Fruit fly (Drosophila melanogaster) whole organism, embryonic: ENCODE data around the gene spas.
A peak's percentile ranks its signal among the peaks of the same experiment; 100 is the strongest.

Experiments
- BEAF-32 ChIP-seq: fragments of 200-800 bp; sonication (Bioruptor generic); optimal IDR thresholded peaks from 3 replicates; lab custom pipeline; 2017; ENCODE audit warnings: missing biosample characterization, missing genetic modification characterization, mild to moderate bottlenecking, moderate library complexity, missing genetic modification reagents
- CG10209 ChIP-seq: fragments of 200-800 bp; sonication (Bioruptor generic); optimal IDR thresholded peaks from 3 replicates; lab custom pipeline; 2017; ENCODE audit warnings: missing biosample characterization, mild to moderate bottlenecking, missing genetic modification characterization, missing genetic modification reagents
- CG10565 ChIP-seq: fragments of 200-800 bp; sonication (Bioruptor generic); optimal IDR thresholded peaks from 3 replicates; lab custom pipeline; 2016; ENCODE audit warnings: missing biosample characterization, mild to moderate bottlenecking, missing genetic modification characterization
- CG11504 ChIP-seq: fragments of 200-800 bp; sonication (Bioruptor generic); optimal IDR thresholded peaks from 3 replicates; lab custom pipeline; 2019; ENCODE audit warnings: missing biosample characterization, mild to moderate bottlenecking, missing genetic modification characterization, moderate library complexity
- CG12071 ChIP-seq: fragments of 200-800 bp; sonication (Bioruptor generic); optimal IDR thresholded peaks from 3 replicates; lab custom pipeline; 2018; ENCODE audit warnings: missing biosample characterization, mild to moderate bottlenecking, missing genetic modification characterization
- CG12299 ChIP-seq: fragments of 200-800 bp; sonication (Bioruptor generic); optimal IDR thresholded peaks from 2 replicates; lab custom pipeline; 2018; ENCODE audit warnings: missing biosample characterization, mild to moderate bottlenecking, missing genetic modification characterization
- CG12744 ChIP-seq: fragments of 200-800 bp; sonication (Bioruptor generic); optimal IDR thresholded peaks from 2 replicates; lab custom pipeline; 2016; ENCODE audit warnings: missing biosample characterization, missing genetic modification characterization
- CG13894 ChIP-seq: fragments of 200-800 bp; sonication (Bioruptor generic); optimal IDR thresholded peaks from 3 replicates; lab custom pipeline; 2018; ENCODE audit warnings: missing biosample characterization, mild to moderate bottlenecking, missing genetic modification characterization, moderate library complexity
- CG14050 ChIP-seq: fragments of 200-800 bp; sonication (Bioruptor generic); IDR thresholded peaks from 3 replicates; pipeline ENCODE4 v1.3.6; 2022; ENCODE audit warnings: missing biosample characterization, missing genetic modification characterization
- CG14710 ChIP-seq: fragments of 200-800 bp; sonication (Bioruptor generic); optimal IDR thresholded peaks from 3 replicates; lab custom pipeline; 2019; ENCODE audit warnings: missing biosample characterization, mild to moderate bottlenecking, missing genetic modification characterization, moderate library complexity
- CG15011 ChIP-seq: fragments of 200-800 bp; sonication (Bioruptor generic); optimal IDR thresholded peaks from 3 replicates; lab custom pipeline; 2018; ENCODE audit warnings: missing biosample characterization, mild to moderate bottlenecking, missing genetic modification characterization
- CG15514 ChIP-seq: fragments of 200-800 bp; sonication (Bioruptor generic); optimal IDR thresholded peaks from 3 replicates; lab custom pipeline; 2017; ENCODE audit warnings: missing biosample characterization, missing genetic modification characterization, mild to moderate bottlenecking, moderate library complexity, missing genetic modification reagents
- CG15696 ChIP-seq: fragments of 200-800 bp; sonication (Bioruptor generic); optimal IDR thresholded peaks from 2 replicates; lab custom pipeline; 2019; ENCODE audit warnings: missing biosample characterization, mild to moderate bottlenecking, missing genetic modification characterization, moderate library complexity
- CG2875 ChIP-seq: fragments of 200-800 bp; sonication (Bioruptor generic); optimal IDR thresholded peaks from 2 replicates; lab custom pipeline; 2017; ENCODE audit warnings: missing biosample characterization, mild to moderate bottlenecking, missing genetic modification characterization, missing genetic modification reagents
- CG3163 ChIP-seq: fragments of 200-800 bp; sonication (Bioruptor generic); optimal IDR thresholded peaks from 3 replicates; lab custom pipeline; 2016; ENCODE audit warnings: missing biosample characterization, missing genetic modification characterization
- CG3726 ChIP-seq: fragments of 200-800 bp; sonication (Bioruptor generic); IDR thresholded peaks from 3 replicates; pipeline ENCODE4, ENCODE4 v1.3.6; 2022; ENCODE audit warnings: missing biosample characterization, missing genetic modification characterization
- CG4854 ChIP-seq: fragments of 200-800 bp; sonication (Bioruptor generic); optimal IDR thresholded peaks from 2 replicates; lab custom pipeline; 2016; ENCODE audit warnings: missing biosample characterization, missing genetic modification characterization, inconsistent platforms
- CG6683 ChIP-seq: fragments of 200-800 bp; sonication (Bioruptor generic); optimal IDR thresholded peaks from 2 replicates; lab custom pipeline; 2017; ENCODE audit warnings: missing biosample characterization, mild to moderate bottlenecking, missing genetic modification characterization, missing genetic modification reagents
- CG6813 ChIP-seq: fragments of 200-800 bp; sonication (Bioruptor generic); optimal IDR thresholded peaks from 2 replicates; lab custom pipeline; 2017; ENCODE audit warnings: missing biosample characterization, missing genetic modification characterization, mild to moderate bottlenecking, moderate library complexity, missing genetic modification reagents
- CG8290 ChIP-seq, 3 experiments: fragments of 200-800 bp; sonication (Bioruptor generic); optimal IDR thresholded peaks; 2 replicates each; lab custom pipeline; 2016 to 2019; ENCODE audit warnings: missing biosample characterization in 3 of 3, missing genetic modification characterization in 3 of 3, mild to moderate bottlenecking in 2 of 3, moderate library complexity in 1 of 3
- CkIIα-i1 ChIP-seq: fragments of 200-800 bp; sonication (Bioruptor generic); IDR thresholded peaks from 2 replicates; pipeline ENCODE4 v1.3.6; 2022; ENCODE audit warnings: missing biosample characterization, missing genetic modification characterization
- Dek ChIP-seq: fragments of 200-800 bp; sonication (Bioruptor generic); optimal IDR thresholded peaks from 3 replicates; lab custom pipeline; 2019; ENCODE audit warnings: missing biosample characterization, mild to moderate bottlenecking, missing genetic modification characterization, moderate library complexity
- Dfd ChIP-seq, 2 experiments: fragments of >200 bp; optimal IDR thresholded peaks; 2 replicates each; lab custom pipeline; 2017; ENCODE audit warnings: missing biosample characterization in 2 of 2, missing genetic modification characterization in 2 of 2
- Dp ChIP-seq: fragments of 200-800 bp; sonication (Bioruptor generic); optimal IDR thresholded peaks from 2 replicates; lab custom pipeline; 2018; ENCODE audit warnings: missing biosample characterization, mild to moderate bottlenecking, missing genetic modification characterization, moderate library complexity
- Dref ChIP-seq: fragments of 200-800 bp; sonication (Bioruptor generic); IDR thresholded peaks from 2 replicates; pipeline ENCODE4 v1.3.6; 2022; ENCODE audit warnings: missing biosample characterization, missing genetic modification characterization
- HLHmδ ChIP-seq: fragments of 200-800 bp; sonication (Bioruptor generic); optimal IDR thresholded peaks from 2 replicates; lab custom pipeline; 2018; ENCODE audit warnings: missing biosample characterization, mild to moderate bottlenecking, missing genetic modification characterization, moderate library complexity
- HmgD ChIP-seq: fragments of 200-800 bp; sonication (Bioruptor generic); optimal IDR thresholded peaks from 3 replicates; lab custom pipeline; 2016; ENCODE audit warnings: missing biosample characterization, missing genetic modification characterization
- Kr ChIP-seq: fragments of 200-800 bp; sonication (Bioruptor generic); optimal IDR thresholded peaks from 2 replicates; lab custom pipeline; 2017; ENCODE audit warnings: missing biosample characterization, mild to moderate bottlenecking, missing genetic modification characterization
- Lhr ChIP-seq: fragments of 200-800 bp; sonication (Bioruptor generic); optimal IDR thresholded peaks from 3 replicates; lab custom pipeline; 2017; ENCODE audit warnings: mild to moderate bottlenecking, missing biosample characterization, missing genetic modification reagents, missing genetic modification characterization
- Max ChIP-seq: fragments of 200-800 bp; sonication (Bioruptor generic); optimal IDR thresholded peaks from 2 replicates; lab custom pipeline; 2016; ENCODE audit warnings: missing biosample characterization, mild to moderate bottlenecking, missing genetic modification characterization
- Poxn ChIP-seq: fragments of 200-800 bp; sonication (Bioruptor generic); IDR thresholded peaks from 2 replicates; pipeline ENCODE4 v1.3.6; 2022; ENCODE audit warnings: missing biosample characterization, missing genetic modification characterization
- Six4 ChIP-seq: fragments of 200-800 bp; sonication (Bioruptor generic); optimal IDR thresholded peaks from 2 replicates; lab custom pipeline; 2016; ENCODE audit warnings: missing biosample characterization, missing genetic modification characterization
- Usf ChIP-seq: fragments of 200-800 bp; sonication (Bioruptor generic); optimal IDR thresholded peaks from 2 replicates; lab custom pipeline; 2017; ENCODE audit warnings: missing genotype, missing biosample characterization, missing genetic modification characterization
- cad ChIP-seq: fragments of >200 bp; optimal IDR thresholded peaks from 2 replicates; lab custom pipeline; 2017; ENCODE audit warnings: missing biosample characterization, missing genetic modification characterization
- cas ChIP-seq: fragments of 200-800 bp; sonication (Bioruptor generic); IDR thresholded peaks from 2 replicates; pipeline ENCODE4 v1.3.6; 2022; ENCODE audit warnings: missing biosample characterization, missing genetic modification characterization
- corto ChIP-seq: fragments of 200-800 bp; sonication (Bioruptor generic); optimal IDR thresholded peaks from 2 replicates; lab custom pipeline; 2016; ENCODE audit warnings: missing biosample characterization, mild to moderate bottlenecking, missing genetic modification characterization, moderate library complexity
- dati ChIP-seq: fragments of 200-800 bp; sonication (Bioruptor generic); IDR thresholded peaks from 2 replicates; pipeline ENCODE4 v1.3.6; 2022; ENCODE audit warnings: missing biosample characterization, missing genetic modification characterization
- exex ChIP-seq: fragments of 200-800 bp; sonication (Bioruptor generic); optimal IDR thresholded peaks from 4 replicates; lab custom pipeline; 2018; ENCODE audit warnings: missing biosample characterization, mild to moderate bottlenecking, missing genetic modification characterization, moderate library complexity
- grau ChIP-seq: fragments of 200-800 bp; optimal IDR thresholded peaks from 3 replicates; lab custom pipeline; 2019; ENCODE audit warnings: missing biosample characterization, mild to moderate bottlenecking, missing genetic modification characterization, moderate library complexity
- hb ChIP-seq: fragments of 200-800 bp; sonication (Bioruptor generic); IDR thresholded peaks from 3 replicates; pipeline ENCODE4 v1.3.6; 2022; ENCODE audit warnings: missing biosample characterization, missing genetic modification characterization; ENCODE audit not compliant: partially characterized antibody
- hbn ChIP-seq: fragments of 200-800 bp; sonication (Bioruptor generic); IDR thresholded peaks from 2 replicates; pipeline ENCODE4 v1.3.6; 2022; ENCODE audit warnings: missing biosample characterization, missing genetic modification characterization; ENCODE audit not compliant: partially characterized antibody
- lbe ChIP-seq: fragments of 200-800 bp; sonication (Bioruptor generic); optimal IDR thresholded peaks from 2 replicates; lab custom pipeline; 2016; ENCODE audit warnings: missing biosample characterization, mild to moderate bottlenecking, missing genetic modification characterization
- maf-S ChIP-seq: fragments of 200-800 bp; sonication (Bioruptor generic); optimal IDR thresholded peaks from 2 replicates; lab custom pipeline; 2016; ENCODE audit warnings: missing biosample characterization, missing genetic modification characterization
- org-1 ChIP-seq: fragments of 200-800 bp; sonication (Bioruptor generic); optimal IDR thresholded peaks from 2 replicates; lab custom pipeline; 2017; ENCODE audit warnings: missing biosample characterization, missing genetic modification characterization
- rib ChIP-seq: fragments of 200-800 bp; sonication (Bioruptor generic); IDR thresholded peaks from 2 replicates; pipeline ENCODE4 v1.3.6; 2022; ENCODE audit warnings: missing biosample characterization, missing genetic modification characterization
- scrt ChIP-seq: fragments of 200-800 bp; sonication (Bioruptor generic); optimal IDR thresholded peaks from 2 replicates; lab custom pipeline; 2018; ENCODE audit warnings: missing biosample characterization, mild to moderate bottlenecking, missing genetic modification characterization, moderate library complexity
- tll ChIP-seq, 2 experiments: fragments of 200-800 bp in 1 of 2; fragments of >200 bp in 1 of 2; sonication (Bioruptor generic) in 1 of 2; optimal IDR thresholded peaks; 2 replicates each; lab custom pipeline; 2017 to 2019; ENCODE audit warnings: missing biosample characterization in 2 of 2, missing genetic modification characterization in 2 of 2, mild to moderate bottlenecking in 1 of 2, moderate library complexity in 1 of 2
- yki ChIP-seq: fragments of >200 bp; optimal IDR thresholded peaks from 3 replicates; lab custom pipeline; 2018

The spas gene

dm6 chr3R:24050690-24051440 lies 12.8 kb downstream of the spas start, which contains the start of the genes Atg6 and Pisd (continued):
- no peak for TF ChIP-seq CG6683 (GFP tag; lab: Kevin White, UChicago)
- TF ChIP-seq CG12299 (tag; lab: Kevin White, UChicago), result peak; percentile 5
- no peak for TF ChIP-seq CG12744 (GFP tag; lab: Kevin White, UChicago)
- TF ChIP-seq maf-S (GFP tag; lab: Kevin White, UChicago), result no peak
- 0 out of 2 replicates have a peak, but pooled peaks have one; percentile 33 for TF ChIP-seq rib (GFP tag; lab: Robert Waterston, UW)
- TF ChIP-seq Lhr (GFP tag; lab: Kevin White, UChicago), result no peak
- TF ChIP-seq Dek (tag; lab: Kevin White, UChicago), result no peak
- peak; percentile 82 for TF ChIP-seq CG13894 (tag; lab: Kevin White, UChicago)
- TF ChIP-seq CG2875 (GFP tag; lab: Kevin White, UChicago), result no peak
- TF ChIP-seq Dfd (GFP tag; optimal IDR thresholded peaks at IDR 0.05; lab: Kevin White, UChicago), result no peak
- TF ChIP-seq Dref (GFP tag; lab: Robert Waterston, UW), result peak; percentile 38; the same call in 1 of the 2 replicates
- TF ChIP-seq HLHmδ (GFP tag; lab: Kevin White, UChicago), result no peak
- TF ChIP-seq org-1 (GFP tag; lab: Kevin White, UChicago), result no peak
- TF ChIP-seq Max (GFP tag; lab: Kevin White, UChicago), result no peak
- TF ChIP-seq hbn (GFP tag; lab: Robert Waterston, UW), result no peak
- no peak for TF ChIP-seq CkIIα-i1 (GFP tag; lab: Robert Waterston, UW)
- TF ChIP-seq lbe (GFP tag; lab: Kevin White, UChicago), result no peak
- TF ChIP-seq Six4 (GFP tag; lab: Kevin White, UChicago), result no peak
- no peak for TF ChIP-seq cas
- TF ChIP-seq tll (GFP tag; optimal IDR thresholded peaks at IDR 0.05; lab: Kevin White, UChicago), result no peak
- no peak for TF ChIP-seq CG10209 (GFP tag; lab: Kevin White, UChicago)
- no peak for TF ChIP-seq CG12071 (GFP tag; lab: Kevin White, UChicago)
- TF ChIP-seq CG15011 (GFP tag; lab: Kevin White, UChicago), result no peak
- no peak for TF ChIP-seq CG11504 (tag; lab: Kevin White, UChicago)
- TF ChIP-seq CG10565 (GFP tag; lab: Kevin White, UChicago), result no peak
- no peak for TF ChIP-seq yki (lab: Kevin White, UChicago)
- TF ChIP-seq BEAF-32 (GFP tag; lab: Kevin White, UChicago), result peak; percentile 44
- peak; percentile 48 for TF ChIP-seq grau
- peak; percentile 55 for TF ChIP-seq exex (tag; lab: Kevin White, UChicago)
- TF ChIP-seq CG15696, result no peak
- no peak for TF ChIP-seq CG3163
- no peak for TF ChIP-seq CG6813 (GFP tag; lab: Kevin White, UChicago)
- TF ChIP-seq cad (GFP tag; lab: Kevin White, UChicago), result no peak
- no peak for TF ChIP-seq CG14050
- peak; percentile 18 for TF ChIP-seq Dp (GFP tag; lab: Kevin White, UChicago)
- no peak for TF ChIP-seq CG3726 (GFP tag; lab: Robert Waterston, UW)
- no peak for TF ChIP-seq CG4854
- no peak for TF ChIP-seq Usf (GFP tag; lab: Kevin White, UChicago)
- TF ChIP-seq HmgD (GFP tag; lab: Kevin White, UChicago), result no peak
- no peak for TF ChIP-seq Poxn (GFP tag; lab: Robert Waterston, UW)
- TF ChIP-seq CG15514 (GFP tag; lab: Kevin White, UChicago), result peak; percentile 56
- TF ChIP-seq hb, result no peak
- TF ChIP-seq dati (GFP tag; lab: Robert Waterston, UW), result no peak
- no peak for TF ChIP-seq CG8290 (GFP tag; optimal IDR thresholded peaks at IDR 0.05; lab: Kevin White, UChicago)
- peak in 1 of 2 experiments; percentile 45 for TF ChIP-seq CG8290 (tag; optimal IDR thresholded peaks at IDR 0.05; lab: Kevin White, UChicago)
- peak; percentile 30 for TF ChIP-seq scrt
- no peak for TF ChIP-seq Kr
- peak; percentile 6 for TF ChIP-seq corto (GFP tag; lab: Kevin White, UChicago)
- TF ChIP-seq CG14710, result peak; percentile 48
